Fruit fly (Drosophila melanogaster) whole organism, pupa: ENCODE measurements around the gene jumu.

Experiments
- CG13204 ChIP-seq: fragments of 200-800 bp; sonication (Bioruptor generic); optimal IDR thresholded peaks from 2 replicates; lab custom pipeline; 2018; ENCODE audit warnings: missing biosample characterization, mild to moderate bottlenecking, missing genetic modification characterization, moderate library complexity
- CG14655 ChIP-seq: fragments of 200-800 bp; sonication (Bioruptor generic); optimal IDR thresholded peaks from 3 replicates; lab custom pipeline; 2017; ENCODE audit warnings: mild to moderate bottlenecking, missing biosample characterization, missing genetic modification reagents, missing genetic modification characterization
- CG17806 ChIP-seq: fragments of 200-800 bp; sonication (Bioruptor generic); optimal IDR thresholded peaks from 2 replicates; lab custom pipeline; 2018; ENCODE audit warnings: missing biosample characterization, mild to moderate bottlenecking, missing genetic modification characterization, moderate library complexity
- CG9948 ChIP-seq: fragments of 200-800 bp; sonication (Bioruptor generic); optimal IDR thresholded peaks from 2 replicates; lab custom pipeline; 2018; ENCODE audit warnings: missing biosample characterization, mild to moderate bottlenecking, missing genetic modification characterization, moderate library complexity
- Snoo ChIP-seq: fragments of 200-800 bp; sonication (Bioruptor generic); optimal IDR thresholded peaks from 3 replicates; lab custom pipeline; 2017; ENCODE audit warnings: missing biosample characterization, mild to moderate bottlenecking, missing genetic modification characterization, inconsistent platforms
- gl ChIP-seq: fragments of 200-800 bp; sonication (Bioruptor generic); optimal IDR thresholded peaks from 2 replicates; lab custom pipeline; 2018; ENCODE audit warnings: missing biosample characterization, mild to moderate bottlenecking, missing genetic modification characterization

DNA sequence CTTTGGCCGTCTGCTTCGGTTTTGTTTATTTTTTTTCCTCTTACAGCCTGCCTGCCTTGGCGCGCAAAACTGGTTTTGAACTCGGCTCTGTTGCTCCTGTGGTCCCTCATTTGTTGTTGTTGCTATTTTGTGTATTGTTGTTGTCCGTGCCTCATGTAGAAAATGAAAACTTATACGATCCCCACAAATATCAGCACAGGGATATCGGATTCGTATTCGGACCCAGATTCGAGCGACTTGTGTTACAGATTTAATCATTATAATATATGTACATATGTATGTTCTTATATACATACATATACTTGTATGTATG, 7.3 kb downstream of the jumu start:
- TF ChIP-seq Snoo (tag; lab: Kevin White, UChicago) = no peak
- no peak for TF ChIP-seq CG13204 (GFP tag; lab: Kevin White, UChicago)
- TF ChIP-seq gl = no peak
- TF ChIP-seq CG9948 = no peak
- TF ChIP-seq CG17806 (tag; lab: Kevin White, UChicago) = no peak
- no peak for TF ChIP-seq CG14655
